Worm (Caenorhabditis elegans): ENCODE measurements around the gene his-63.

The his-63 gene

ce11 chrIV:11359769-11360168 is 46.9 kb downstream of the his-63 start, which contains the start of gene klp-12 (continued):
- TF ChIP-seq snpc-1.2 (GFP tag; IDR thresholded peaks at IDR 0.05) (no peak), daf-12 (tag; optimal IDR thresholded peaks at IDR 0.05) (no peak), hmg-1.1 (GFP tag; IDR thresholded peaks at IDR 0.05) (no peak)

Data from whole organism, L4 larva.